Fruit fly (Drosophila melanogaster) whole organism, adult: Measurements from ENCODE around the gene sls.

Experiments
- CG11617 ChIP-seq: fragments of 200-800 bp; sonication (Bioruptor generic); optimal IDR thresholded peaks from 2 replicates; lab custom pipeline; 2017; ENCODE audit warnings: mild to moderate bottlenecking, missing biosample characterization, missing genetic modification reagents, missing genetic modification characterization
- CG1620 ChIP-seq: fragments of 200-800 bp; sonication (Bioruptor generic); optimal IDR thresholded peaks from 2 replicates; lab custom pipeline; 2016; ENCODE audit warnings: missing biosample characterization, missing genetic modification characterization
- CG33017 ChIP-seq: fragments of 200-800 bp; sonication (Bioruptor generic); optimal IDR thresholded peaks from 2 replicates; lab custom pipeline; 2018; ENCODE audit warnings: missing biosample characterization, mild to moderate bottlenecking, missing genetic modification characterization, moderate library complexity
- CG7045 ChIP-seq: fragments of 200-800 bp; sonication (Bioruptor generic); optimal IDR thresholded peaks from 2 replicates; lab custom pipeline; 2017; ENCODE audit warnings: missing biosample characterization, mild to moderate bottlenecking, missing genetic modification characterization
- Mnt ChIP-seq: fragments of 200-800 bp; sonication (Bioruptor generic); optimal IDR thresholded peaks from 2 replicates; lab custom pipeline; 2016; ENCODE audit warnings: missing biosample characterization, mild to moderate bottlenecking, missing genetic modification characterization
- toe ChIP-seq: fragments of 200-800 bp; sonication (Bioruptor generic); optimal IDR thresholded peaks from 2 replicates; lab custom pipeline; 2016; ENCODE audit warnings: missing biosample characterization, missing genetic modification characterization

DNA sequence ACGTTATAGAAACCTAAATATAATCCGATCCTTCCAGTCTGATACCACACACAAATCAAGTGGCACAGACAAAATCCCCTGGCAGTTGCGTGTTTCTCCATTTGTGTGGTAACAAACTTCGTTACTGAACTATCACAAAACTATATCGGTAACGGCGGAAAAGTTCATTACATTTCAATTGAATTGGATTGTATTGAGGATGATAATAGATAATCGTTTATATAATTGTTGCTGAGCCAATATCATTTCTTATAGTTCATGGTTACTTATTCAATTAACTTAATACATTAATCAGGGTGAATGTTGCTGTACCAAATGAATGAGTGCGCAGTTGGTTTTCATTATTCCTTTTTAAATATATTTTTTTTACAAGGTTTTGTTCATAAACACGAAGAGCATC lies 92.1 kb downstream of the sls start, which contains the start of gene Grl62b:
- TF ChIP-seq Mnt (GFP tag; lab: Kevin White, UChicago) (no peak), CG11617 (GFP tag; lab: Kevin White, UChicago) (no peak), toe (GFP tag; lab: Kevin White, UChicago) (no peak), CG33017 (tag; lab: Kevin White, UChicago) (no peak), CG1620 (GFP tag; lab: Kevin White, UChicago) (no peak), CG7045 (GFP tag; lab: Kevin White, UChicago) (no peak)
